Worm (Caenorhabditis elegans): ENCODE data around the gene gcy-21.

- TF ChIP-seq hnd-1 (tag; optimal IDR thresholded peaks at IDR 0.05) (no peak), tbx-11 (GFP tag; IDR thresholded peaks at IDR 0.05) (no peak), ama-1 (optimal IDR thresholded peaks at IDR 0.05) (no peak), hmg-4 (GFP tag; optimal IDR thresholded peaks at IDR 0.05) (no peak), ceh-36 (tag; optimal IDR thresholded peaks at IDR 0.05) (no peak), hmbx-1 (tag; optimal IDR thresholded peaks at IDR 0.05) (no peak), sea-1 (GFP tag; conservative IDR thresholded peaks at IDR 0.05) (no peak), flt-1 (GFP tag; IDR thresholded peaks at IDR 0.05) (no peak), tbx-37 (GFP tag; conservative IDR thresholded peaks at IDR 0.05) (no peak), aly-1 (tag; optimal IDR thresholded peaks at IDR 0.05) (no peak), ets-7 (tag; optimal IDR thresholded peaks at IDR 0.05) (no peak)
Observed at ce11 chrII:2686985-2687675, 27.7 kb downstream of the gcy-21 start, which contains the start of the genes sup-9 and nspf-1.
